Worm (Caenorhabditis elegans) whole organism, L1 larva: ENCODE data around the gene ifc-2.

Experiments
- ceh-63 ChIP-seq: fragments of 200-800 bp; sonication (Bioruptor generic); optimal IDR thresholded peaks from 2 replicates; lab custom pipeline; 2018; ENCODE audit warnings: mild to moderate bottlenecking, missing genetic modification characterization, missing compliant biosample characterization
- ceh-8 ChIP-seq: fragments of 200-800 bp; sonication (Bioruptor generic); optimal IDR thresholded peaks from 2 replicates; lab custom pipeline; 2018; ENCODE audit warnings: mild to moderate bottlenecking, missing genetic modification characterization, moderate library complexity, missing compliant biosample characterization
- ceh-82 ChIP-seq, 3 experiments: fragments of 150-350 bp in 1 of 3; sonication (generic microtip) in 2 of 3; optimal IDR thresholded peaks; 2 replicates each; lab custom pipeline; 2014 to 2017; ENCODE audit warnings: missing biosample characterization in 3 of 3, missing genetic modification characterization in 3 of 3
- dpl-1 ChIP-seq, 3 experiments: fragments of 150-350 bp in 2 of 3; sonication (generic microtip) in 1 of 3; optimal IDR thresholded peaks; 2 replicates each; lab custom pipeline; 2014 to 2017; ENCODE audit warnings: missing biosample characterization in 3 of 3, missing genetic modification characterization in 3 of 3, missing genetic modification reagents in 3 of 3
- dsc-1 ChIP-seq: sonication (generic microtip); optimal IDR thresholded peaks from 2 replicates; lab custom pipeline; 2016; ENCODE audit warnings: mild to moderate bottlenecking, missing genetic modification characterization, missing compliant biosample characterization
- efl-1 ChIP-seq, 4 experiments: fragments of 150-350 bp; optimal IDR thresholded peaks in 3 of 4; peaks in 1 of 4; 1 replicate in 1 of 4; 2 replicates in 3 of 4; lab custom pipeline; 2014; ENCODE audit warnings: missing biosample characterization in 2 of 4, missing genetic modification characterization in 2 of 4, missing genetic modification reagents in 2 of 4
- efl-3 ChIP-seq: fragments of 200-800 bp; sonication (Bioruptor generic); optimal IDR thresholded peaks from 2 replicates; lab custom pipeline; 2018; ENCODE audit warnings: mild to moderate bottlenecking, missing genetic modification characterization, missing compliant biosample characterization
- egl-13 ChIP-seq: sonication (generic microtip); optimal IDR thresholded peaks from 2 replicates; lab custom pipeline; 2016; ENCODE audit warnings: missing genotype, missing genetic modification reagents, missing genetic modification characterization, missing compliant biosample characterization
- elt-2 ChIP-seq: sonication (generic microtip); optimal IDR thresholded peaks from 2 replicates; lab custom pipeline; 2016; ENCODE audit warnings: missing genetic modification characterization, mild to moderate bottlenecking, inconsistent platforms, missing compliant biosample characterization, missing genetic modification reagents
- fkh-4 ChIP-seq: sonication (generic microtip); optimal IDR thresholded peaks from 2 replicates; lab custom pipeline; 2016; ENCODE audit warnings: missing compliant biosample characterization, missing genetic modification characterization, borderline replicate concordance
- fkh-8 ChIP-seq: sonication (generic microtip); optimal IDR thresholded peaks from 2 replicates; lab custom pipeline; 2016; ENCODE audit warnings: mild to moderate bottlenecking, missing genetic modification characterization, missing compliant biosample characterization
- fos-1 ChIP-seq: fragments of 150-350 bp; optimal IDR thresholded peaks from 2 replicates; lab custom pipeline; 2014; ENCODE audit warnings: missing biosample characterization, missing genetic modification characterization
- hlh-17 ChIP-seq: fragments of 200-800 bp; sonication (Bioruptor generic); optimal IDR thresholded peaks from 2 replicates; lab custom pipeline; 2018; ENCODE audit warnings: missing genetic modification characterization, mild to moderate bottlenecking, missing compliant biosample characterization, moderate library complexity, borderline replicate concordance
- hpl-2 ChIP-seq: fragments of 150-350 bp; optimal IDR thresholded peaks from 2 replicates; lab custom pipeline; 2014; ENCODE audit warnings: missing biosample characterization, missing genetic modification reagents, missing genetic modification characterization
- irx-1 ChIP-seq: sonication (generic microtip); optimal IDR thresholded peaks from 2 replicates; lab custom pipeline; 2016; ENCODE audit warnings: missing genetic modification characterization, missing compliant biosample characterization
- isw-1 ChIP-seq: fragments of 200-800 bp; sonication (Bioruptor generic); IDR thresholded peaks from 2 replicates; pipeline ENCODE4 v1.3.6; 2022; ENCODE audit warnings: missing genetic modification characterization, missing compliant biosample characterization
- lin-13 ChIP-seq: fragments of 150-350 bp; optimal IDR thresholded peaks from 2 replicates; lab custom pipeline; 2014; ENCODE audit warnings: missing biosample characterization, missing genetic modification reagents, missing genetic modification characterization
- lin-14 ChIP-seq: fragments of 200-800 bp; sonication (Bioruptor generic); optimal IDR thresholded peaks from 2 replicates; lab custom pipeline; 2018; ENCODE audit warnings: mild to moderate bottlenecking, missing genetic modification characterization, moderate library complexity, missing compliant biosample characterization
- lin-15B ChIP-seq: fragments of 150-350 bp; sonication (generic microtip); optimal IDR thresholded peaks from 3 replicates; lab custom pipeline; 2014; ENCODE audit warnings: missing biosample characterization, missing genetic modification characterization
- lin-35 ChIP-seq, 2 experiments: fragments of 150-350 bp; optimal IDR thresholded peaks; 2 replicates each; lab custom pipeline; 2014; ENCODE audit warnings: missing biosample characterization in 2 of 2, missing genetic modification characterization in 2 of 2, missing genetic modification reagents in 2 of 2
- mep-1 ChIP-seq: fragments of 150-350 bp; optimal IDR thresholded peaks from 2 replicates; lab custom pipeline; 2014; ENCODE audit warnings: missing biosample characterization, missing genetic modification characterization
- nhr-12 ChIP-seq: sonication (generic microtip); optimal IDR thresholded peaks from 2 replicates; lab custom pipeline; 2017; ENCODE audit warnings: missing biosample characterization, missing genetic modification characterization
- nhr-20 ChIP-seq: sonication (generic microtip); optimal IDR thresholded peaks from 2 replicates; lab custom pipeline; 2016; ENCODE audit warnings: mild to moderate bottlenecking, missing genetic modification characterization, missing compliant biosample characterization
- nhr-77 ChIP-seq: fragments of 150-350 bp; optimal IDR thresholded peaks from 2 replicates; lab custom pipeline; 2014; ENCODE audit warnings: missing biosample characterization, missing genetic modification characterization
- nhr-85 ChIP-seq: sonication (generic microtip); peaks from one replicate; lab custom pipeline; 2016; ENCODE audit warnings: missing genetic modification characterization, inconsistent platforms, missing compliant biosample characterization
- nhr-90 ChIP-seq: sonication (generic microtip); optimal IDR thresholded peaks from 2 replicates; lab custom pipeline; 2016; ENCODE audit warnings: mild to moderate bottlenecking, missing genetic modification characterization, missing compliant biosample characterization; ENCODE audit not compliant: poor library complexity
- pag-3 ChIP-seq: sonication (generic microtip); optimal IDR thresholded peaks from 2 replicates; lab custom pipeline; 2017; ENCODE audit warnings: missing genetic modification characterization, mild to moderate bottlenecking, missing compliant biosample characterization, antibody characterized with exemption, borderline replicate concordance; ENCODE audit not compliant: insufficient read depth
- pqm-1 ChIP-seq: sonication (generic microtip); optimal IDR thresholded peaks from 3 replicates; lab custom pipeline; 2017; ENCODE audit warnings: missing biosample characterization, missing genetic modification characterization
- rnt-1 ChIP-seq: sonication (generic microtip); optimal IDR thresholded peaks from 2 replicates; lab custom pipeline; 2016; ENCODE audit warnings: mild to moderate bottlenecking, missing genetic modification characterization, moderate library complexity, missing compliant biosample characterization
- skn-1 ChIP-seq: fragments of 150-350 bp; optimal IDR thresholded peaks from 2 replicates; lab custom pipeline; 2014; ENCODE audit warnings: missing biosample characterization, missing genetic modification characterization
- snpc-4 ChIP-seq: fragments of 150-350 bp; optimal IDR thresholded peaks from 2 replicates; lab custom pipeline; 2014; ENCODE audit warnings: missing biosample characterization, missing genetic modification characterization
- sox-4 ChIP-seq: sonication (generic microtip); optimal IDR thresholded peaks from 2 replicates; lab custom pipeline; 2016; ENCODE audit warnings: missing genetic modification characterization, missing compliant biosample characterization
- sptf-1 ChIP-seq: fragments of 150-350 bp; optimal IDR thresholded peaks from 2 replicates; lab custom pipeline; 2014; ENCODE audit warnings: missing biosample characterization, missing genetic modification characterization
- swsn-7 ChIP-seq: sonication (generic microtip); optimal IDR thresholded peaks from 2 replicates; lab custom pipeline; 2016; ENCODE audit warnings: missing genetic modification characterization, missing compliant biosample characterization
- unc-30 ChIP-seq: sonication (generic microtip); optimal IDR thresholded peaks from 2 replicates; lab custom pipeline; 2017; ENCODE audit warnings: missing biosample characterization, missing genetic modification characterization
- xbp-1 ChIP-seq: sonication (generic microtip); optimal IDR thresholded peaks from 2 replicates; lab custom pipeline; 2016; ENCODE audit warnings: missing genetic modification characterization, missing compliant biosample characterization

ifc-2 gene

DNA sequence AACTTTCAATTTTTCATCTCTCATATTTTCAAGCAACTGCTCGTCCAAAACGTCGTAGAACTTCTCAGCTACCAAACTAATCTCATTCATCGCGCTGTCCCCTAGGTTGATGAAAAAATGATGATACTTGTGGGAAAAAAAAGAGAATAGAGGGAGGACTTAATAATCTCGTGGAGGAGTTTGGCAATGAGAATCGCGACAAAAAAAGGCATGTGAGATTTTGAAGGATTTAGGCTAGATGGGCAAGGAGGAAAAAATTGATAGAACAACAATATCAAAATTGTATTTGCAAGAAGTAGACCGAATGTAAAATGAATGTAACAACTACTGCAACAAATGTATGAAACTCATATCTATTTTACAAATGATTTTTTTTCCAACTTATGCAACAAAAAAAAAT lies 28.0 kb upstream of the ifc-2 start, which contains the start of gene Y9C12A.1:
Gene Y9C12A.1, minus strand, starts transcription at position 101 of the 400 bp plus-strand sequence.
- TF ChIP-seq fos-1 (tag; lab: Kevin White, UChicago) (no peak), efl-3 (GFP tag; lab: Kevin White, UChicago) (no peak), sptf-1 (tag; lab: Kevin White, UChicago) (no peak), fkh-4 (tag; lab: Kevin White, UChicago) (no peak), mep-1 (no peak), ceh-82 (tag; optimal IDR thresholded peaks at IDR 0.05; lab: Kevin White, UChicago) (no peak), nhr-12 (tag; lab: Kevin White, UChicago) (no peak), nhr-90 (no peak), sox-4 (no peak), dpl-1 (GFP tag; optimal IDR thresholded peaks at IDR 0.05; lab: Kevin White, UChicago) (no peak), xbp-1 (tag; lab: Kevin White, UChicago) (no peak), nhr-85 (tag; lab: Kevin White, UChicago) (no peak)

DNA sequence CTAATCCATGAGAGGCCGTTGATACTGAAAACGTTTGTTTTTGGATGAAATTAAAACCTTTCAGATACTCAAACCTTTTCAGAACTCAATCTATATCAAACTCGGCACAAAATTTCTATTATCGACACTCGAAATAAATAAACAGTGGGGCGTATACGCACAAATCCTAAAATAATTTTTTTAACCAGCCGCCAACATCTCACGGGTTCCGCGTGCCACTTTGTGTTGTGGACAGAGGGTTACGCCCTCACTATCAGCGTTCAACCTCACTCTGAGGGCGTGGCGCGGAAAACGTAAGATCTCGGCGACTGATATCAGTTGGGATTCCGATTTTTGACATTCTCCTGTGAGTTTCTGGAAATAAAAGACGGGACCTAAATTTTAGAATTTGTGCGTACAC lies 26.7 kb upstream of the ifc-2 start:
- TF ChIP-seq pqm-1 (tag; lab: Kevin White, UChicago) (no peak), lin-13 (GFP tag; lab: Kevin White, UChicago) (no peak), efl-1 (optimal IDR thresholded peaks at IDR 0.05; lab: Kevin White, UChicago) (no peak), efl-1 (GFP tag; optimal IDR thresholded peaks at IDR 0.05 in 1 of 2; lab: Kevin White, UChicago) (peak in 1 of 2 experiments; percentile 21), lin-15B (tag; lab: Kevin White, UChicago) (no peak), nhr-12 (tag; lab: Kevin White, UChicago) (no peak), efl-3 (GFP tag; lab: Kevin White, UChicago) (no peak), hlh-17 (no peak), unc-30 (tag; lab: Kevin White, UChicago) (no peak), snpc-4 (tag; lab: Kevin White, UChicago) (peak; percentile 59), hpl-2 (GFP tag; lab: Kevin White, UChicago) (no peak)

DNA sequence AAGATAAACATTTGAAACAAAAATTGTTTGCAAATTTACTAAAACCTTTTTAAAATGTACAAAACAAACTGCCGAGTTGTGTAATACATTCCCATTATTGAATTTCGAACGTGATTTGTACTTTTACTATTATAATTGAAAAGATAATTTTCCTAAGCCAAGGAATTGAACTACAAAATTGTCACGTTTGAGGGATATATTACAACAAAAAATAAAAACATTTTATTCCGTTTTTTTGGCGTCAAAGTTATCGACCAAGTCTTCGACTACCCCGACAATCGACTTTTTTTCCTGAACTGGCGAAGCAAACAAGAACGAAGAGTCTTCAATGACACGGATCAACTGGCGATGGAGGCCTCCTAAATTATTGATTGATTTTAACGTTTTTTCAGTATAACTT lies 26.2 kb upstream of the ifc-2 start, which contains the start of gene T19D7.7:
Gene T19D7.7, minus strand, starts transcription at position 101 of the 400 bp plus-strand sequence.
- no peak for TF ChIP-seq egl-13 (tag; lab: Kevin White, UChicago)

DNA sequence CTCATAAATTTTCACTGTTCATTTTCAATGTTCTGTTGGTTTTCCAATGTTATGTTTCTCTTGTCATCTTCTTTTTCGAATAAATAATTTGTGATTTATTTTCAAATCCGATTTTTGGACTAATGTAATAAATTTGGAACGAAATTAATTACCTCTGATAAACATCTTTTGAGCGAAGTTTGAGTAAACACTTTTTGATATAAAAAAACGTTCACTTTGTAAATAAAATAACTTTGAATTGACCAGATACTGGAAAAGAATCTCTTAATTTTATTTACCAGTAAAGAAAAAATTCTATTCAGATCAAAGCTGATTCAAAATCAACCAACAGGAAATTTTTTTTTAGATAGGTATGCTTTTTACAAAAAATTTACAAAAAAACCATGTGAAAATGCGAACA lies 17.1 kb upstream of the ifc-2 start, which contains the start of gene lgc-32:
Gene lgc-32, plus strand, starts transcription at position 301 of the 400 bp plus-strand sequence.
- no peak for TF ChIP-seq mep-1
- TF ChIP-seq snpc-4 (tag; lab: Kevin White, UChicago): no peak
- peak; percentile 15 for TF ChIP-seq nhr-85 (tag; lab: Kevin White, UChicago)
- no peak for TF ChIP-seq nhr-12 (tag; lab: Kevin White, UChicago)
- TF ChIP-seq, all 84 proteins: peak for 1

- TF ChIP-seq isw-1 (GFP tag; lab: Robert Waterston, UW): no peak
- peak; percentile 43 for TF ChIP-seq elt-2
- peak in 1 of 2 experiments; percentile 20 for TF ChIP-seq lin-35 (GFP tag; optimal IDR thresholded peaks at IDR 0.05; lab: Kevin White, UChicago)
- no peak for TF ChIP-seq efl-1 (optimal IDR thresholded peaks at IDR 0.05; lab: Kevin White, UChicago)
- TF ChIP-seq efl-1 (GFP tag; optimal IDR thresholded peaks at IDR 0.05 in 1 of 2; lab: Kevin White, UChicago): peak in 1 of 2 experiments; percentile 2
Measured at ce11 chrX:670603-671002, 15.9 kb upstream of the ifc-2 start, which contains the start of gene T19D7.6. TSS of gene T19D7.6 (minus strand) at chrX:670800.

DNA sequence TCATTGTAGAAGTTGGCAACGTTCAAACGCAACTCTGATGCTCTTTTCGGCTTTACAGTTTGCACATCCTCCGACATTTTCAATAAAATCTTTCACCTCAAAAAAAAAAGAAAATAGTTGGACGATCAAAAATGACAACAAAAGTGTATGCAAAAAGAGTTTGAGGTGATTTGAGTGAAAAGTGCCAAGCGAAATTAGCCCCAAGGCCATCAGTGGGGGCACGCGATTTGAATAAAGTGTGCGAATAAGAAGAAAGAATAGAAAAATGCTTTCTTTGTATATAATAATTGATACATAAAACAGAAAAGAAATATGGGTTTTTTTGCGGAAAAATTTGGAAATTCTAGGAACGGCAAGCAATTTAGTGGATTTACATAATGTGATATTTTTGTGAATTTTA lies 11.4 kb upstream of the ifc-2 start, which contains the start of gene T19D7.5:
Gene T19D7.5, minus strand, starts transcription at position 101 of the 400 bp plus-strand sequence.
- TF ChIP-seq xbp-1 (tag; lab: Kevin White, UChicago): no peak
- peak; percentile 9 for TF ChIP-seq lin-14 (GFP tag; lab: Kevin White, UChicago)
- no peak for TF ChIP-seq snpc-4 (tag; lab: Kevin White, UChicago)
- TF ChIP-seq isw-1 (GFP tag; lab: Robert Waterston, UW): no peak
- no peak for TF ChIP-seq elt-2

DNA sequence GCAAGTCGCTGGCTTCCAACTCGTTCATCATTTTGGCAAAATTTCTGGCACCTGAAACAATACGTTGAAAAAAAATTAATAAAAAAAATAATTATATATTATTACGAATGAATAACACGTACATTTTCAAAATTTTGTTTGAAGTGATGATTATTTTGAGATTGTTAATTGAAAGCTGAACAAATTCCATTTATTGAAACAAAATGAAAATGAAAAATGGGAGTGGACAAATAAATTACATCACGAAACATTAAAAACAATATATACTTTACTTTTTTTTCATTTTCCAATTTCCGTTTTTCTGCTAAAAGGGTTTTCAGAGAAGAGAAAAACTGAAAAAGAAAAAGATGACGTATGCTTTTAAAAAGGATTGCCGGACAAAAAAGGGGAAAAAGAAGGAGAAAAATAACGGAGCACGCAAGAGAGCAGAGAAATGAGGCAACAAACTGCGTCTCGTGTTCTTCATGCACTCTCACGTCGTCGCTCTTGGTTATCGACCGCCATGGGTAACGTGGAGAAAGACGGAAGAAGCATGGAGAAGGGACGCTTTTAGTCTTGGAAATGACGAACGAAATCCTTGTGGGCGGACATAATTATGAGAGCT lies 7.1 kb upstream of the ifc-2 start, which contains the start of gene rund-1:
Gene rund-1, minus strand, starts transcription at position 51 of the 604 bp plus-strand sequence.
- TF ChIP-seq fkh-8 (tag; lab: Kevin White, UChicago) (peak; percentile 98), egl-13 (tag; lab: Kevin White, UChicago) (peak; percentile 68), elt-2 (no peak), nhr-77 (tag; lab: Kevin White, UChicago) (peak; percentile 33), skn-1 (tag; lab: Kevin White, UChicago) (peak; percentile 40), lin-14 (GFP tag; lab: Kevin White, UChicago) (peak; percentile 91), pag-3 (tag; lab: Kevin White, UChicago) (no peak), irx-1 (tag; lab: Kevin White, UChicago) (peak; percentile 0), nhr-20 (peak; percentile 50), lin-35 (GFP tag; optimal IDR thresholded peaks at IDR 0.05; lab: Kevin White, UChicago) (no peak), rnt-1 (tag; lab: Kevin White, UChicago) (no peak), xbp-1 (tag; lab: Kevin White, UChicago) (peak; percentile 41), ceh-63 (no peak), nhr-85 (tag; lab: Kevin White, UChicago) (no peak), dsc-1 (tag; lab: Kevin White, UChicago) (peak; percentile 83), swsn-7 (tag; lab: Kevin White, UChicago) (peak; percentile 66), ceh-8 (GFP tag; lab: Kevin White, UChicago) (peak; percentile 7)
